Fruit fly (Drosophila melanogaster): ENCODE results near the gene CG10341.

CG10341 gene

DNA sequence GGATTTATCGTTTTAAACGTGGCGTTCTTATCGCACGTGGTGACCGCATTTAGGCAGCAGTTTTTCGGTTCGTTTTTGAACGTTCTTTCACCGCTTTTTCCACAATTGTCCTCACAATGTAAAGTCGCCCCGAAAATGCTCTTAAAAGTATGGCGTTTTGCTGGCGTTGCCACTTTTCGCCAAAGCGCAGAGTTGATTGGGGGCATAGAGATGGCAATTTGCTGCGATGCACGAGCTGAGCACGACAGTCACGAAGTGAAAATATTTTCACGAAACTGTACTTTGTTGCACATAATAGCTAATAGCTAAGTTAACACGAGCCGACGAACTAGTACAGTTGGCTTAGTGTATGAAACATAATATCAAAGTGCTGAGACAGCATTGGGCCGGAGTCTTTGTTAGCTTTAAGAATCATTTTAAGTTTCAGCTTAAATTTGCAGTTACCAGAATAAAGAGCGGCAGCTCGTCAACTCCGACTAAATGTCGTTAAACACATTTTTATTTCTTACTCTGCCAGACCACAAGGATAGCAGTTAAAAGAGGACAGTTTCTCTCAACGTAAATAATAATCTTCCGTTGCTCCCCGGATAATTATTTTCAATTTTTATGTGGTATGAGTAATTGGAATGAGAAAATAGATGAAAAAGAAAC is 9.7 kb upstream of the CG10341 start, which contains the start of gene msl-1 (continued):
- TF ChIP-seq CG4318 (GFP tag; optimal IDR thresholded peaks at IDR 0.05) (no peak), CG7368 (GFP tag; optimal IDR thresholded peaks at IDR 0.05) (no peak), CG15336 (GFP tag; IDR thresholded peaks at IDR 0.05) (no peak), vri (GFP tag; optimal IDR thresholded peaks at IDR 0.05) (no peak), Hr38 (GFP tag; optimal IDR thresholded peaks at IDR 0.05) (no peak), CG8632 (GFP tag; optimal IDR thresholded peaks at IDR 0.05) (no peak), CG32006 (GFP tag; optimal IDR thresholded peaks at IDR 0.05) (no peak), acj6 (GFP tag; optimal IDR thresholded peaks at IDR 0.05) (no peak), CG3919 (GFP tag; optimal IDR thresholded peaks at IDR 0.05) (no peak), CG8119 (GFP tag; IDR thresholded peaks at IDR 0.05) (no peak), fd59A (GFP tag; optimal IDR thresholded peaks at IDR 0.05) (no peak), dac (GFP tag; optimal IDR thresholded peaks at IDR 0.05) (no peak), spab (GFP tag; optimal IDR thresholded peaks at IDR 0.05) (no peak), OdsH (GFP tag; optimal IDR thresholded peaks at IDR 0.05) (no peak), Met (GFP tag; optimal IDR thresholded peaks at IDR 0.05) (no peak), Eip75B (GFP tag; optimal IDR thresholded peaks at IDR 0.05) (no peak), CG6808 (GFP tag; optimal IDR thresholded peaks at IDR 0.05) (no peak), Sox14 (GFP tag; optimal IDR thresholded peaks at IDR 0.05) (peak; percentile 65), Gug (GFP tag; IDR thresholded peaks at IDR 0.05) (no peak), CG6163 (GFP tag; IDR thresholded peaks at IDR 0.05) (no peak; the same call in 1 of the 3 replicates), CG3032 (tag; optimal IDR thresholded peaks at IDR 0.05) (peak; percentile 5), svp (GFP tag) (no peak), salr (GFP tag; optimal IDR thresholded peaks at IDR 0.05) (no peak), CG6854 (GFP tag; optimal IDR thresholded peaks at IDR 0.05) (peak; percentile 19), lz (GFP tag; optimal IDR thresholded peaks at IDR 0.05) (peak; percentile 40)

DNA sequence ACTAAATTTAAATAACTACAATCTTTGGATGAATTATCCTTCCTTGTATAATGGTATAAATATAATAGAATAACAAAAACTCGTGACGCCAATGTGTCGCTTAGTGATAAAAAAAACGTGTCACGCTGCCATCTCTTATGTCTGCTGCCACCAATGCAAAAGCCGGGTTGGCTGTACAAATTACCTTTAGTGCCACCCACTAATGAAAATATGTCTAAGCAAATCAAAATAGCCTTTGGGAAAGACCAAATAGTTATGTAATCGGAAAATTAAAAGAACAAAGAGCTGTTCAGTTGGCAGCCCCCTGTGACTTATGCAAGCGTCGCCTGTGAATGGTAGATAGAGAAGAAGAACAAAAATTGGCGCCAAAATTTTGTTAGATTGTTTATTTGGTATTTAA is 9.1 kb upstream of the CG10341 start, which contains the start of gene CG10336:
TSS of gene CG10336 (plus strand) at position 153 of the 400 bp plus-strand sequence.
- TF ChIP-seq vri (GFP tag; optimal IDR thresholded peaks at IDR 0.05) (peak; percentile 92), Blimp-1 (GFP tag; optimal IDR thresholded peaks at IDR 0.05) (no peak), Sox14 (GFP tag; optimal IDR thresholded peaks at IDR 0.05) (peak; percentile 97), esn (GFP tag; optimal IDR thresholded peaks at IDR 0.05) (peak; percentile 11)

DNA sequence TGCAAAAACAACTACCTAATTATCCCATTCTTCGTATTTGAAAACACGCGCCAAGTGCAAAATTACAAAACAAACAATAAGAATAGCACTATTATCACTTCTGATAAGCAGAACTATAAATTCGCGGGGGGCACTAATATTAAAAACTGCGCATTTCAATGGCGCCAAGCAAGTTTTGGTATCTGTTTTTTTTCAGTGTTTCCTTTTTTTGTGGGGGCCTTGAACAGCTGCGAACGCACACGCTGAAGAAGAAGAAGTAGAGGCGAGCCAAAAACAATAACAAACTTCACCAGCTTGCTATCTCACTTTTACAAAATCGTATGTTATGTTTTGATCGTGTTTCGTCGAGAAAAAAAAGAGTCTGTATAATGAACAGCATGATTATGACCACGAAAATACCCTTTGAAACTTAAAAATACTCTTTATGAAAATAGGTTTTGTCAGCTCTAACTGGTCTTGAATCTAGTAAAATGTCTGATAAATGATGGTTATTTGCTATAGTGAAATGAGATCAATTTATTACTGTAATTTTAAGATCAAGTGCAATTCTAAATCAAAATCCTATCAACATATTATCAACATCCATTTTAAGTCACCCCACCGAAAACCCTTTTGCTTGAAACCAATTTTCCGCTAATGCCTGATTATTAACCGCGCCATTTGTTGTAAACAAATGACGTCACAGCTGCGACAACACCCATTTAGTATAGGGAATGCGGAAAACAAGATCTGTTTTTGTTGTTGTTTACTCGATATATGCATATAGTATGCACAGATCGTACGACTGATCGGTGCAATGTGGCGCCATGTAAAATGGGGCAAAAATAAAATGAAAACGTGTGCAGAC is 4.4 kb upstream of the CG10341 start:
- TF ChIP-seq CG8119 (GFP tag; IDR thresholded peaks at IDR 0.05) (peak; percentile 36; the same call in 1 of the 3 replicates), Sox14 (GFP tag; optimal IDR thresholded peaks at IDR 0.05) (peak; percentile 53), vri (GFP tag; optimal IDR thresholded peaks at IDR 0.05) (peak; percentile 58), dsx (GFP tag; optimal IDR thresholded peaks at IDR 0.05; ENCODE audit: poor library complexity, severe bottlenecking) (no peak), Hr39 (GFP tag; optimal IDR thresholded peaks at IDR 0.05) (peak; percentile 61), CG6276 (GFP tag; optimal IDR thresholded peaks at IDR 0.05) (no peak), Smox (GFP tag; optimal IDR thresholded peaks at IDR 0.05) (no peak), Lpt (GFP tag; optimal IDR thresholded peaks at IDR 0.05) (no peak), esn (GFP tag; optimal IDR thresholded peaks at IDR 0.05) (peak; percentile 59), Sox15 (GFP tag; optimal IDR thresholded peaks at IDR 0.05) (peak; percentile 11), achi (GFP tag; optimal IDR thresholded peaks at IDR 0.05) (peak; percentile 41), OdsH (GFP tag; optimal IDR thresholded peaks at IDR 0.05) (no peak), CG6854 (GFP tag; optimal IDR thresholded peaks at IDR 0.05) (peak; percentile 31), fkh (GFP tag; optimal IDR thresholded peaks at IDR 0.05) (peak; percentile 26), Ets21C (GFP tag; optimal IDR thresholded peaks at IDR 0.05) (peak; percentile 19), ss (GFP tag; optimal IDR thresholded peaks at IDR 0.05) (no peak), topi (GFP tag; optimal IDR thresholded peaks at IDR 0.05) (peak; percentile 59), CG32006 (GFP tag; optimal IDR thresholded peaks at IDR 0.05) (peak; percentile 56), CG3919 (GFP tag; optimal IDR thresholded peaks at IDR 0.05) (peak; percentile 58), acj6 (GFP tag; optimal IDR thresholded peaks at IDR 0.05) (peak; percentile 53), CG3032 (tag; optimal IDR thresholded peaks at IDR 0.05) (no peak), CG6792 (GFP tag; optimal IDR thresholded peaks at IDR 0.05) (peak; percentile 56), net (GFP tag; optimal IDR thresholded peaks at IDR 0.05) (peak; percentile 51), CG8632 (GFP tag; optimal IDR thresholded peaks at IDR 0.05) (peak; percentile 42), pdm3 (GFP tag; optimal IDR thresholded peaks at IDR 0.05) (peak; percentile 50), CG1621 (tag; optimal IDR thresholded peaks at IDR 0.05) (no peak), Hr38 (GFP tag; optimal IDR thresholded peaks at IDR 0.05) (no peak), fd59A (GFP tag; optimal IDR thresholded peaks at IDR 0.05) (no peak), Hr4 (GFP tag; optimal IDR thresholded peaks at IDR 0.05) (no peak), Eip78C (GFP tag) (peak; percentile 67)

Measured in whole organism, prepupa.